Worm (Caenorhabditis elegans) whole organism, mixed stage, embryonic: ENCODE measurements around the gene col-95.

Source experiments
- ham-2 ChIP-seq: fragments of 200-800 bp; sonication (Bioruptor generic); optimal IDR thresholded peaks from 2 replicates; lab custom pipeline; 2018; ENCODE audit warnings: mild to moderate bottlenecking, missing genetic modification characterization, missing compliant biosample characterization
- unc-39 ChIP-seq: fragments of 150-350 bp; optimal IDR thresholded peaks from 2 replicates; lab custom pipeline; 2014; ENCODE audit warnings: missing biosample characterization, missing genetic modification characterization

DNA sequence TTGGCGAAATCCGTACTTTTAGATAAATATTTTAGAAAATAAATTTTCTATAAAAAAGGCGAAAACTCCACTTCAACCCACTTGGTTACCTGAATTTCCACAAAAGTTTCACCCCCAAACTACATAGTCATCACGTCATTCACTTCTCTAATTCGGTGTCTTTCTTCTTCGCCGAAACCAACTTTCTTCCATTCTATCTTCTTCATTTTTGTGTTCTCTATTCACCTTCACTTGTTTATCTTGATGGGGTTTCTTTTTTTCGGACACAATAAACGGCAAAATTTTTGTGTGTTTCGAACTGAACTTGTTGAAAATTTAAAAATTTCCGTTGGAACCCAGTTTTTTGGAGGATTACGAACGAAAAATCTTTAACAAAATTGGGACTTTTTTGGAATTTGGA lies 37.0 kb upstream of the col-95 start:
- TF ChIP-seq ham-2 (GFP tag; lab: Kevin White, UChicago) = no peak
- TF ChIP-seq unc-39 (tag; lab: Kevin White, UChicago) = no peak
